2 fruit fly cellular contexts compared by ENCODE assay signal in the genomic region with DNA sequence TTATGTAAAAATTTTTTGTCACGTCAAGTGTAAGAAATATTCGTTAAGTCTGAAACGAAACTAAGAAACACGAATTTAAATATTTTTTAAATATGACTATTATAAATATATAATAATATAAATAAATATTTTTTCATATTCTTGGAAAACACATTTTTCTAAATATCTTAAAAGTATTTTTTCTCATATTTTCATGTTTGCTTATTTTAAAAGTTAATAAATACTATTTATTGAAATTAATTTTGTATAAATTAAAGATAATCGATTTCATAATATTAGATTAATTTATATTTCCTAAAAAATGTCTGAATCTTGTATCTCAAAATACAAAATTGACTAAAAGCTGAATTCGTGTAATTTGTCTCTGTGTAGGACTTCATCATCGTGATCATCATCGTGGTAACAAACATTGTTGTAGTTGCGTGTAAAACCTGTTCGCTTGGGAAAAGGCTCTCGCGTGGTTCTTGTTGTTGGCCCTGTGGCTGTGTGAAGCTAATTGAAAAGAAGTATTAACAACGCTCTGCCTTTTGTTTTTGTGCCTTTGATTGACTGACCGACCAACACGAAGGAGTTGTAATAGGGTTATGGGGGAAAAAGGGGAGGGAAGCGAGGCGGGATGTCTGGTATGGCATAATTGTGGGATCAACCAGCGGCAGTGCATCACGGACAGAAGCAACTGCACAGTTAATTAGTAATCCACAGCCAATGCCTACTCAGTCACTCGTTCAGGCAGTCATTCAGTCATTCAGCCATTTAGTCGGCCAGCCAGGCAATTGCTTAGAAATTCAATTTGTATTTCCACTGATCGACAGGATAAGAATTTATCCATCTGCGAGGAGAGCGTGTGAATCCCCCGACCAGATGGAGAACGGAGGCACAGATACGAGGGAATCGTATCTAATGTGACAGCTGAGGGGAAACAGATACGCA.
TF ChIP-seq lines count a peak whose summit lies in the region.

No protein-coding gene starts in this region.

TF ChIP-seq in whole organism, embryonic, 481 proteins besides CTCF, POLR2A, EP300 and RAD21 (continued from another document and continues in another):
- TF ChIP-seq aop (GFP tag; IDR thresholded peaks at IDR 0.05; lab: Robert Waterston, UW) (no peak), Kr (GFP tag; optimal IDR thresholded peaks at IDR 0.05; lab: Kevin White, UChicago) (peak; percentile 59), knrl (GFP tag; IDR thresholded peaks at IDR 0.05; lab: Robert Waterston, UW; ENCODE audit: partially characterized antibody) (no peak), Hsf (GFP tag; optimal IDR thresholded peaks at IDR 0.05; lab: Kevin White, UChicago) (no peak), jing (GFP tag; optimal IDR thresholded peaks at IDR 0.05; lab: Kevin White, UChicago) (no peak), eve (GFP tag; optimal IDR thresholded peaks at IDR 0.05; lab: Kevin White, UChicago) (no peak), CG11723 (GFP tag; optimal IDR thresholded peaks at IDR 0.05; lab: Kevin White, UChicago) (no peak), Blimp-1 (GFP tag; optimal IDR thresholded peaks at IDR 0.05; lab: Kevin White, UChicago) (peak; percentile 33), Hand (GFP tag; optimal IDR thresholded peaks at IDR 0.05; lab: Kevin White, UChicago) (no peak), zfh1 (GFP tag; IDR thresholded peaks at IDR 0.05; lab: Robert Waterston, UW) (no peak), CG4707 (GFP tag; optimal IDR thresholded peaks at IDR 0.05; lab: Kevin White, UChicago) (no peak), Gsc (GFP tag; IDR thresholded peaks at IDR 0.05; lab: Robert Waterston, UW) (no peak), GATAe (GFP tag; conservative IDR thresholded peaks at IDR 0.05; lab: Robert Waterston, UW) (no peak), CG15479 (GFP tag; optimal IDR thresholded peaks at IDR 0.05; lab: Kevin White, UChicago) (no peak), E2f1 (GFP tag; IDR thresholded peaks at IDR 0.05; lab: Robert Waterston, UW) (no peak), CG30020 (tag; optimal IDR thresholded peaks at IDR 0.05; lab: Kevin White, UChicago) (no peak), phol (tag; optimal IDR thresholded peaks at IDR 0.05; lab: Kevin White, UChicago) (peak; percentile 13), BEAF-32 (GFP tag; optimal IDR thresholded peaks at IDR 0.05; lab: Kevin White, UChicago) (no peak), HLH3B (GFP tag; IDR thresholded peaks at IDR 0.05; lab: Robert Waterston, UW) (no peak), eyg (GFP tag; optimal IDR thresholded peaks at IDR 0.05; lab: Kevin White, UChicago) (no peak), CG5953 (GFP tag; IDR thresholded peaks at IDR 0.05; lab: Robert Waterston, UW) (no peak), Dfd (GFP tag; optimal IDR thresholded peaks at IDR 0.05; lab: Kevin White, UChicago) (no peak), Nf-YC (tag; optimal IDR thresholded peaks at IDR 0.05; lab: Kevin White, UChicago) (no peak), CG7786 (GFP tag; optimal IDR thresholded peaks at IDR 0.05; lab: Kevin White, UChicago) (no peak), kah (GFP tag; optimal IDR thresholded peaks at IDR 0.05; lab: Kevin White, UChicago) (no peak), Bgb (GFP tag; IDR thresholded peaks at IDR 0.05; lab: Robert Waterston, UW; ENCODE audit: partially characterized antibody) (no peak), fd96Cb (tag; optimal IDR thresholded peaks at IDR 0.05; lab: Kevin White, UChicago) (no peak), CG12236 (GFP tag; optimal IDR thresholded peaks at IDR 0.05; lab: Kevin White, UChicago) (no peak), CG30403 (GFP tag; optimal IDR thresholded peaks at IDR 0.05; lab: Kevin White, UChicago) (no peak), repo (GFP tag; optimal IDR thresholded peaks at IDR 0.05; lab: Kevin White, UChicago) (no peak), trh (GFP tag; optimal IDR thresholded peaks at IDR 0.05; lab: Kevin White, UChicago) (no peak), chm (GFP tag; IDR thresholded peaks at IDR 0.05; lab: Robert Waterston, UW) (no peak), CG3995 (GFP tag; optimal IDR thresholded peaks at IDR 0.05; lab: Kevin White, UChicago) (no peak), CG9437 (GFP tag; optimal IDR thresholded peaks at IDR 0.05; lab: Kevin White, UChicago) (peak; percentile 31), Ets97D (GFP tag; optimal IDR thresholded peaks at IDR 0.05; lab: Kevin White, UChicago) (no peak), H2.0 (GFP tag; IDR thresholded peaks at IDR 0.05; lab: Robert Waterston, UW) (no peak), CG33557 (GFP tag; optimal IDR thresholded peaks at IDR 0.05; lab: Kevin White, UChicago) (peak; percentile 42), CG2199 (GFP tag; IDR thresholded peaks at IDR 0.05; lab: Robert Waterston, UW) (no peak), sqz (GFP tag; optimal IDR thresholded peaks at IDR 0.05; lab: Kevin White, UChicago) (no peak), Drgx (GFP tag; IDR thresholded peaks at IDR 0.05; lab: Robert Waterston, UW) (no peak), crp (GFP tag; optimal IDR thresholded peaks at IDR 0.05; lab: Kevin White, UChicago) (no peak), CG6765 (GFP tag; optimal IDR thresholded peaks at IDR 0.05; lab: Kevin White, UChicago) (no peak), CG7556 (GFP tag; optimal IDR thresholded peaks at IDR 0.05; lab: Kevin White, UChicago) (peak; percentile 18), gem (tag; optimal IDR thresholded peaks at IDR 0.05; lab: Kevin White, UChicago) (peak; percentile 65), otp (GFP tag; IDR thresholded peaks at IDR 0.05; lab: Robert Waterston, UW) (0 out of 3 replicates have a peak, but pooled peaks have one; percentile 7), Awh (GFP tag; IDR thresholded peaks at IDR 0.05; lab: Robert Waterston, UW) (no peak), CG3407 (GFP tag; optimal IDR thresholded peaks at IDR 0.05; lab: Kevin White, UChicago) (no peak), az2 (GFP tag; optimal IDR thresholded peaks at IDR 0.05; lab: Kevin White, UChicago) (no peak), CG14710 (tag; optimal IDR thresholded peaks at IDR 0.05; lab: Kevin White, UChicago) (peak; percentile 59), CG16863 (GFP tag; optimal IDR thresholded peaks at IDR 0.05; lab: Kevin White, UChicago) (no peak), Asciz (GFP tag; optimal IDR thresholded peaks at IDR 0.05; lab: Kevin White, UChicago) (no peak), CG2129 (GFP tag; IDR thresholded peaks at IDR 0.05; lab: Robert Waterston, UW; ENCODE audit: partially characterized antibody) (no peak), chinmo (GFP tag; IDR thresholded peaks at IDR 0.05; lab: Robert Waterston, UW; ENCODE audit: partially characterized antibody) (no peak), ewg (GFP tag; optimal IDR thresholded peaks at IDR 0.05; lab: Kevin White, UChicago) (no peak), nmo (GFP tag; optimal IDR thresholded peaks at IDR 0.05; lab: Kevin White, UChicago) (peak; percentile 15), CG15601 (tag; optimal IDR thresholded peaks at IDR 0.05; lab: Kevin White, UChicago) (no peak), E2f2 (GFP tag; IDR thresholded peaks at IDR 0.05; lab: Robert Waterston, UW) (no peak), CG6654 (GFP tag; optimal IDR thresholded peaks at IDR 0.05; lab: Kevin White, UChicago) (no peak), Ptx1 (GFP tag; IDR thresholded peaks at IDR 0.05; lab: Robert Waterston, UW) (no peak), wor (GFP tag; IDR thresholded peaks at IDR 0.05; lab: Robert Waterston, UW) (no peak), slbo (GFP tag; IDR thresholded peaks at IDR 0.05; lab: Robert Waterston, UW) (no peak), Vsx1 (GFP tag; optimal IDR thresholded peaks at IDR 0.05; lab: Kevin White, UChicago) (peak; percentile 1), Nf-YA (GFP tag; IDR thresholded peaks at IDR 0.05; lab: Robert Waterston, UW) (no peak)

TF ChIP-seq in whole organism, prepupa, 60 proteins besides CTCF, POLR2A, EP300 and RAD21 (continued from another document):
- TF ChIP-seq topi (GFP tag; optimal IDR thresholded peaks at IDR 0.05; lab: Kevin White, UChicago) (peak; percentile 5), Eip78C (GFP tag; lab: Kevin White, UChicago) (peak; percentile 54), Hr4 (GFP tag; optimal IDR thresholded peaks at IDR 0.05; lab: Kevin White, UChicago) (no peak), Eip75B (GFP tag; optimal IDR thresholded peaks at IDR 0.05; lab: Kevin White, UChicago) (no peak), acj6 (GFP tag; optimal IDR thresholded peaks at IDR 0.05; lab: Kevin White, UChicago) (peak; percentile 21), ss (GFP tag; optimal IDR thresholded peaks at IDR 0.05; lab: Kevin White, UChicago) (peak; percentile 46 to 80), Gug (GFP tag; IDR thresholded peaks at IDR 0.05; lab: Robert Waterston, UW) (no peak), CG3919 (GFP tag; optimal IDR thresholded peaks at IDR 0.05; lab: Kevin White, UChicago) (peak; percentile 1), achi (GFP tag; optimal IDR thresholded peaks at IDR 0.05; lab: Kevin White, UChicago) (peak; percentile 31), CG34406 (GFP tag; optimal IDR thresholded peaks at IDR 0.05; lab: Kevin White, UChicago) (peak; percentile 26)
